Worm (Caenorhabditis elegans) whole organism, L1 larva: Measurements from ENCODE around the gene icln-1.

Experiments used
- elt-3 ChIP-seq, 6 experiments: fragments of 150-350 bp in 1 of 6; sonication (generic microtip); optimal IDR thresholded peaks; 2 replicates each; lab custom pipeline; 2017 to 2018; ENCODE audit warnings: missing biosample characterization in 6 of 6, missing genetic modification characterization in 6 of 6, inconsistent platforms in 1 of 6
- lin-15B ChIP-seq: fragments of 150-350 bp; sonication (generic microtip); optimal IDR thresholded peaks from 3 replicates; lab custom pipeline; 2014; ENCODE audit warnings: missing biosample characterization, missing genetic modification characterization
- nhr-237 ChIP-seq: fragments of 150-350 bp; optimal IDR thresholded peaks from 2 replicates; lab custom pipeline; 2014; ENCODE audit warnings: missing biosample characterization, missing genetic modification characterization
- nhr-71 ChIP-seq: sonication (generic microtip); optimal IDR thresholded peaks from 2 replicates; lab custom pipeline; 2016; ENCODE audit warnings: mild to moderate bottlenecking, missing genetic modification characterization, moderate library complexity, missing compliant biosample characterization
- snpc-4 ChIP-seq: fragments of 150-350 bp; optimal IDR thresholded peaks from 2 replicates; lab custom pipeline; 2014; ENCODE audit warnings: missing biosample characterization, missing genetic modification characterization
- tbx-2 ChIP-seq: sonication (generic microtip); optimal IDR thresholded peaks from 2 replicates; lab custom pipeline; 2016; ENCODE audit warnings: missing genetic modification characterization, missing compliant biosample characterization
- unc-62 ChIP-seq: fragments of 150-350 bp; optimal IDR thresholded peaks from 2 replicates; lab custom pipeline; 2014; ENCODE audit warnings: missing biosample characterization, missing genetic modification reagents, missing genetic modification characterization

- TF ChIP-seq nhr-71 (tag; lab: Kevin White, UChicago) (no peak), tbx-2 (tag; lab: Kevin White, UChicago) (no peak), nhr-237 (tag; lab: Kevin White, UChicago) (no peak), elt-3 (tag; optimal IDR thresholded peaks at IDR 0.05; lab: Kevin White, UChicago) (no peak), lin-15B (tag; lab: Kevin White, UChicago) (no peak), snpc-4 (tag; lab: Kevin White, UChicago) (no peak), unc-62 (GFP tag; lab: Kevin White, UChicago) (no peak)
Observed at ce11 chrIV:9120220-9120619, 24.8 kb upstream of the icln-1 start.
